Worm (Caenorhabditis elegans): ENCODE data around the gene ZK792.12.

The ZK792.12 gene

DNA sequence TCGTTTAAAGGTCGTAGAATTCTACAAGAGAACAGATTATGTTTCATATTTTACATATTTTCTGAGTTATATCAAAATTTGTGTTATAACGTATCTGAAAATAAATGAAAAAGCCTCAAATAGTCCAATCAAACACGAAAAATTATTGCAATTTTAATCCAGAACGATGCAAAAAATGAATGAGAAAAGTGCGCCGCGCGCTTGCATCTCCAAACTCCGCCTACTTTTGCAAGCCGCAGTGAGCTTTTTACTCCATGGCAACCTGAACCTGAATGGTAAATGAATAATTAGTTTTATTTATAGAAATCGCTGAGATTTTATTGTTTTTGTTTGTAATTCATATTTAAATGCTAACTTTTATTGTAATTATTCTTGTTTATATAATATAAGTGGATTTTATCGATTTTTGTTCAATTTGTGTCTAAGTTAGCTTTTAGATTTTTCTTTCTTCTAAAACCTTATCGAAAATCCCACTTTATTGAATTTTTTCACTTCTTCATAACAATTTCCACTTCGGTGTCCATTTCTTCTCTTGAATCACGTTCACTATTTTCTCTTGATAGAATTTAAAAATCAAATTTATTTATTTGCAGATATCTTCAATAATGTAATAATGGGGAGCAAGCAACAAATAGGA is 37.3 kb upstream of the ZK792.12 start, which contains the start of gene ZK809.5:
Gene ZK809.5 (plus strand): TSS at position 587 of the 637 bp plus-strand sequence.
- TF ChIP-seq nhr-12 (tag; optimal IDR thresholded peaks at IDR 0.05) (no peak), drap-1 (GFP tag; optimal IDR thresholded peaks at IDR 0.05) (no peak), mab-5 (tag; optimal IDR thresholded peaks at IDR 0.05) (no peak), ceh-83 (GFP tag; optimal IDR thresholded peaks at IDR 0.05) (no peak), sptf-1 (tag; optimal IDR thresholded peaks at IDR 0.05) (no peak), flh-1 (GFP tag; optimal IDR thresholded peaks at IDR 0.05) (no peak), blmp-1 (tag; optimal IDR thresholded peaks at IDR 0.05) (no peak), ces-1 (GFP tag; optimal IDR thresholded peaks at IDR 0.05) (peak; percentile 21), sem-2 (GFP tag; optimal IDR thresholded peaks at IDR 0.05) (no peak), nhr-76 (tag; optimal IDR thresholded peaks at IDR 0.05) (no peak), bed-3 (GFP tag; optimal IDR thresholded peaks at IDR 0.05) (no peak), ham-2 (GFP tag; optimal IDR thresholded peaks at IDR 0.05) (peak; percentile 20), mep-1 (tag; optimal IDR thresholded peaks at IDR 0.05) (no peak), lin-13 (tag; optimal IDR thresholded peaks at IDR 0.05) (no peak), unc-62 (GFP tag; optimal IDR thresholded peaks at IDR 0.05) (no peak), pha-4 (tag; optimal IDR thresholded peaks at IDR 0.05) (no peak), unc-120 (tag; optimal IDR thresholded peaks at IDR 0.05; ENCODE audit: poor library complexity, severe bottlenecking) (no peak), ceh-39 (tag; optimal IDR thresholded peaks at IDR 0.05) (no peak), nhr-2 (tag; optimal IDR thresholded peaks at IDR 0.05) (no peak), cnd-1 (tag; optimal IDR thresholded peaks at IDR 0.05) (no peak), ceh-43 (GFP tag; optimal IDR thresholded peaks at IDR 0.05) (peak; percentile 13), unc-39 (tag; optimal IDR thresholded peaks at IDR 0.05) (no peak)

DNA sequence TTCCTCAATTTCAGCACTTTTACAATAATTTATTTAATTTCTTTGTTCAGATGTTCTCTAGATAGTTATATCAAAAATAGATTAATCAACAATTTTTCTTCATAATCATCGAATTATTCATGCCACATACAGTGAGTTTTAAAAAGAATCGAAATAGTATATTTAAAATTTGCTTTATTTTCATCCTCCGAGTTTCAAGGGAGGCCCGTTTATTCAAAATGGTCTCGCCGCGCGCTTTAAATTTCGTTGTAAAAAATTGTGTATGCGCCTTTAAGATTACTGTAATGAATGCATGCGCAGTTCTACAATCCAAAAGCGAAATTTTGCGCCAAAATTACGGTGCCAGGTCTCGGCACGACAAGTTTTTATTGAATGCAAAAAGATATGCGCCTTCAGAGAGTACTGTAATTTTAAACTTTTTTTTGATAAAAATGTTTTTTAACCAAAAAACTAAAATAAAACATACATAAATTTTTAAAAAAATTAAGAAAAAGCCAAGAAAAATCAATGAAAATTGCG is 33.7 kb upstream of the ZK792.12 start, which contains the start of gene ZK792.1:
Gene ZK792.1 (plus strand): TSS at position 51 of the 519 bp plus-strand sequence.
- TF ChIP-seq elt-3 (tag; optimal IDR thresholded peaks at IDR 0.05) (no peak), flh-1 (GFP tag; optimal IDR thresholded peaks at IDR 0.05) (no peak), unc-39 (tag; optimal IDR thresholded peaks at IDR 0.05) (no peak), zip-8 (tag; optimal IDR thresholded peaks at IDR 0.05) (no peak), nhr-76 (tag; optimal IDR thresholded peaks at IDR 0.05) (no peak), ham-2 (GFP tag; optimal IDR thresholded peaks at IDR 0.05) (no peak), ztf-11 (tag; optimal IDR thresholded peaks at IDR 0.05) (no peak), blmp-1 (tag; optimal IDR thresholded peaks at IDR 0.05) (no peak), nhr-12 (tag; optimal IDR thresholded peaks at IDR 0.05) (no peak), nhr-2 (tag; optimal IDR thresholded peaks at IDR 0.05) (no peak), lin-32 (GFP tag; optimal IDR thresholded peaks at IDR 0.05) (no peak), ceh-39 (tag; optimal IDR thresholded peaks at IDR 0.05) (no peak), sem-2 (GFP tag; optimal IDR thresholded peaks at IDR 0.05) (no peak), mep-1 (tag; optimal IDR thresholded peaks at IDR 0.05) (no peak), snpc-4 (tag; optimal IDR thresholded peaks at IDR 0.05) (no peak), elt-1 (tag; optimal IDR thresholded peaks at IDR 0.05; ENCODE audit: borderline replicate concordance, insufficient read depth) (no peak), unc-120 (tag; optimal IDR thresholded peaks at IDR 0.05; ENCODE audit: poor library complexity, severe bottlenecking) (no peak), ceh-83 (GFP tag; optimal IDR thresholded peaks at IDR 0.05) (no peak), bed-3 (GFP tag; optimal IDR thresholded peaks at IDR 0.05) (no peak), ces-1 (GFP tag; optimal IDR thresholded peaks at IDR 0.05) (no peak)

DNA sequence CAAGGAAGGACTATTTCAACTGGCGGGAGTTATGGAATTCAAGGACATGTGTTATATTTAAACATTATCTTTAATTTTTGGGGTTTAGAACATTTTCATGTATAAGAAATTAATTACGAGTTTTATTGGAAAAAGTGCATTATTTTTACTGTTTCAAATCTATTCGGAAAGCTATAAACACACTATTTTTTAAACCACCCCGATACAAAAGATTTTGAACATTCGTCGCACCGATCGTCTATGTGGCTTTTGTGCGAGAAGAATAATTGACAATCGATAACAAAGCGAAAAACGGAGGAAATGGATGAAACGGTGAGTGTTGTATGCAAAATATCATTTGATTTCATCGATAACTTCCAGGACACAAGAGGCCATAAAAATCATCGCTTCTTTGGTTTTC is 28.6 kb upstream of the ZK792.12 start, which contains the start of gene ZK809.9:
Gene ZK809.9 (plus strand): TSS at position 301 of the 400 bp plus-strand sequence.
- TF ChIP-seq unc-120 (tag; optimal IDR thresholded peaks at IDR 0.05; ENCODE audit: poor library complexity, severe bottlenecking) = no peak
- no peak for TF ChIP-seq nhr-2 (tag; optimal IDR thresholded peaks at IDR 0.05)
- TF ChIP-seq M03D4.4 (tag; optimal IDR thresholded peaks at IDR 0.05) = no peak
- no peak for TF ChIP-seq pha-4 (tag; optimal IDR thresholded peaks at IDR 0.05)
- no peak for TF ChIP-seq sptf-1 (tag; optimal IDR thresholded peaks at IDR 0.05)
- no peak for TF ChIP-seq lin-32 (GFP tag; optimal IDR thresholded peaks at IDR 0.05)
- TF ChIP-seq ztf-11 (tag; optimal IDR thresholded peaks at IDR 0.05) = no peak
- no peak for TF ChIP-seq zip-8 (tag; optimal IDR thresholded peaks at IDR 0.05)
- TF ChIP-seq nhr-237 (tag; optimal IDR thresholded peaks at IDR 0.05) = no peak

DNA sequence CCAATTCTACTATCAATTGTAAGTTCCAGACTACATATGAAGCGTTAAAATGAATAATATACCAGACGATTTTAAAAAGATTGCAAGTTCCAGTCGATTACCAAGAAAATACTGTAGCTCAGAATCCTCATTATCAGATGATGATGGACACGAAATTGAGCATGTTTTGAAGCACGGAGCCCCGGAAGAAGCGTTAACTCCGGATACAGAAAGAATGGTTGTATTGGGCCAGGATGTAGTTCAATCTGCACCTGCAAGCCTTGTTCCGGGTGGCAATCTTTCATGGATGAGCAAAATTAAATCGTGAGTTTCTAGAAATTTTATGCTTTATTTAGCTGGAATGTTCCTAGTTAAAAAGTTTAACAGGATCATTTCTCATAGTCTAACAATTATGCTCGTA is 25.6 kb upstream of the ZK792.12 start, which contains the start of gene atg-4.2:
Gene atg-4.2 (plus strand): TSS at position 24 of the 400 bp plus-strand sequence.
- TF ChIP-seq nhr-12 (tag; optimal IDR thresholded peaks at IDR 0.05) (no peak), lsy-2 (tag; optimal IDR thresholded peaks at IDR 0.05) (no peak), pha-4 (tag; optimal IDR thresholded peaks at IDR 0.05) (no peak), drap-1 (GFP tag; optimal IDR thresholded peaks at IDR 0.05) (no peak), blmp-1 (tag; optimal IDR thresholded peaks at IDR 0.05) (no peak), tbx-8 (GFP tag; optimal IDR thresholded peaks at IDR 0.05) (no peak), elt-3 (tag; optimal IDR thresholded peaks at IDR 0.05) (no peak), lin-32 (GFP tag; optimal IDR thresholded peaks at IDR 0.05) (no peak)

Data from whole organism, mixed stage, embryonic.